Worm (Caenorhabditis elegans): ENCODE data around the gene C32D5.10.

DNA sequence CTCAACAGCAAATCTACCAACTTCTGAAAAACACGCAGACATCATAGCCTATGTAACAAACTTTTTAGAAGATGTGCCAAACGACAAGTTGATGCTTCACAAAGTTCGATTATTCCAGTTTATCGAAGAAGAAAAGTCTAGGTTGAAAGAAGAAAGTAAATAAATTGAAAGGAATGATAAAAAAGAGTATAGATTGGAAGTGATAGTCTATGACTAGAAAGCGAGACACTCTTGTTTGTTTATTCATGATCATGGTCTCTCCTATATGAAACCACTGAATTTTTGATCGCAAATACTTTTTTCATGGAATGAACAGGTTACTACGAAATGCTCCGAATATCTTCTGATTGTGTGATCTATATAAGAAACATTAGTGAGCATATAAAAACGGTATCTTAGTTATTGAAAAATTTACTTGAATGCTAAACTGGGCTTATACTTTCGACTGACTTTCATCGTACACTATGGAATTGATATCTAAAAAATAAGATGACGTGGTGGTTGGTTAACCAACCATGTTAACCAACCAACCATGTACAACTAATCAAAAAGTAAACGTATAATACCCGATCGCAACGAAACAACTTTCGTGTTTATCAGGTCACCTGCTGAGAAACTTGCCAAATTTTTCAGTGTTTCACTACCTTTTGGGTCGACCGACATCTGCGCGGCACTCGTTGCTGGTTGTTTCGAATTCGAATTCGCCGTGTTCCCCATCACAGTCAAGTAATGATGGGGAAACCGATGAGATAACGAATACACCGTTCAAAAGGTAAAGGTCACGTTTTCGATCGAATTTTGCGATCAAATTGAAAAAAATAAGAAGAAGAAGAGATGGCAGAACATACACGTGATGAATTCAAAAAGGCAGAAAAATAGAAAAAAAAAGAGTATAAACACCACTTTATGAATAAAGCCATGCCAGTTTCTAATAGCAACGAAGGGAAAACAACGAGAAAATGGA lies 6.3 kb downstream of the C32D5.10 start, which contains the start of gene C32D5.8:
- no peak for TF ChIP-seq him-1 (tag; optimal IDR thresholded peaks at IDR 0.05)
- TF ChIP-seq W03F9.2 (tag; optimal IDR thresholded peaks at IDR 0.05): no peak
